Fruit fly (Drosophila melanogaster): Measurements from ENCODE around the gene CG43390.

- no peak for TF ChIP-seq jim (GFP tag; optimal IDR thresholded peaks at IDR 0.05)
- TF ChIP-seq Vsx2 (GFP tag; optimal IDR thresholded peaks at IDR 0.05; ENCODE audit: partially characterized antibody): no peak
- no peak for TF ChIP-seq h (GFP tag; optimal IDR thresholded peaks at IDR 0.05)
- no peak for TF ChIP-seq Jra (GFP tag; optimal IDR thresholded peaks at IDR 0.05)
- TF ChIP-seq tai (GFP tag; optimal IDR thresholded peaks at IDR 0.05): no peak
- TF ChIP-seq Dif (GFP tag; optimal IDR thresholded peaks at IDR 0.05; ENCODE audit: partially characterized antibody): no peak
- TF ChIP-seq sv (GFP tag; optimal IDR thresholded peaks at IDR 0.05): no peak
- TF ChIP-seq HLH106 (tag; optimal IDR thresholded peaks at IDR 0.05): no peak
- TF ChIP-seq OdsH (GFP tag; optimal IDR thresholded peaks at IDR 0.05): no peak
- TF ChIP-seq brk (GFP tag; optimal IDR thresholded peaks at IDR 0.05): no peak
- TF ChIP-seq dmrt93B (GFP tag; optimal IDR thresholded peaks at IDR 0.05): no peak
- no peak for TF ChIP-seq fru (GFP tag; optimal IDR thresholded peaks at IDR 0.05)
- no peak for TF ChIP-seq CrebA (GFP tag; optimal IDR thresholded peaks at IDR 0.05; ENCODE audit: borderline replicate concordance)
- TF ChIP-seq pan (optimal IDR thresholded peaks at IDR 0.05): no peak
These were observed 36.0 kb downstream of the CG43390 start for dm6 chr3L:11543681-11544299.
